Fruit fly (Drosophila melanogaster): ENCODE measurements around the gene ksh.

dm6 chrX:19485057-19485456 is 9.7 kb downstream of the ksh start:
- no peak for TF ChIP-seq CTCF (optimal IDR thresholded peaks at IDR 0.05)
- TF ChIP-seq CG8478 (optimal IDR thresholded peaks at IDR 0.05): no peak

All from S2 (cell line).